Fruit fly (Drosophila melanogaster): ENCODE results near the gene PlexA.

dm6 chr4:980475-980856 lies 46.4 kb downstream of the PlexA start:
- TF ChIP-seq CG8478 (optimal IDR thresholded peaks at IDR 0.05) (no peak), CTCF (optimal IDR thresholded peaks at IDR 0.05) (no peak)
